Fruit fly (Drosophila melanogaster) whole organism, embryonic: ENCODE data around the gene CG15446.

ENCODE experiments used
- Abd-B ChIP-seq: fragments of 200-800 bp; sonication (Bioruptor generic); optimal IDR thresholded peaks from 2 replicates; lab custom pipeline; 2018; ENCODE audit warnings: missing biosample characterization, mild to moderate bottlenecking, missing genetic modification characterization, moderate library complexity
- Bdp1 ChIP-seq: fragments of 200-800 bp; sonication (Bioruptor generic); optimal IDR thresholded peaks from 3 replicates; lab custom pipeline; 2016; ENCODE audit warnings: missing biosample characterization, missing genetic modification characterization
- Bteb2 ChIP-seq: fragments of 200-800 bp; sonication (Bioruptor generic); optimal IDR thresholded peaks from 2 replicates; lab custom pipeline; 2016; ENCODE audit warnings: missing biosample characterization, missing genetic modification characterization
- CG1024 ChIP-seq: fragments of 200-800 bp; sonication (Bioruptor generic); IDR thresholded peaks from 2 replicates; pipeline ENCODE4 v1.3.6; 2022; ENCODE audit warnings: missing biosample characterization, missing genetic modification characterization
- CG10431 ChIP-seq: fragments of 200-800 bp; sonication (Bioruptor generic); optimal IDR thresholded peaks from 3 replicates; lab custom pipeline; 2018; ENCODE audit warnings: missing biosample characterization, mild to moderate bottlenecking, missing genetic modification characterization
- CG11456 ChIP-seq: fragments of 200-800 bp; sonication (Bioruptor generic); IDR thresholded peaks from 3 replicates; pipeline ENCODE4 v1.3.6; 2022; ENCODE audit warnings: missing biosample characterization, missing genetic modification characterization
- CG11504 ChIP-seq: fragments of 200-800 bp; sonication (Bioruptor generic); optimal IDR thresholded peaks from 3 replicates; lab custom pipeline; 2019; ENCODE audit warnings: missing biosample characterization, mild to moderate bottlenecking, missing genetic modification characterization, moderate library complexity
- CG12155 ChIP-seq: fragments of 200-800 bp; sonication (Bioruptor generic); optimal IDR thresholded peaks from 3 replicates; lab custom pipeline; 2016; ENCODE audit warnings: missing biosample characterization, missing genetic modification characterization
- CG12299 ChIP-seq: fragments of 200-800 bp; sonication (Bioruptor generic); optimal IDR thresholded peaks from 2 replicates; lab custom pipeline; 2018; ENCODE audit warnings: missing biosample characterization, mild to moderate bottlenecking, missing genetic modification characterization
- CG12769 ChIP-seq: fragments of 200-800 bp; sonication (Bioruptor generic); optimal IDR thresholded peaks from 2 replicates; lab custom pipeline; 2019; ENCODE audit warnings: missing biosample characterization, mild to moderate bottlenecking, missing genetic modification characterization, moderate library complexity
- CG13775 ChIP-seq: fragments of 200-800 bp; sonication (Bioruptor generic); optimal IDR thresholded peaks from 3 replicates; lab custom pipeline; 2017; ENCODE audit warnings: missing biosample characterization, mild to moderate bottlenecking, missing genetic modification characterization
- CG14860 ChIP-seq: fragments of 200-800 bp; sonication (Bioruptor generic); IDR thresholded peaks from 3 replicates; pipeline ENCODE4 v1.3.6; 2022; ENCODE audit warnings: missing biosample characterization, missing genetic modification characterization; ENCODE audit not compliant: partially characterized antibody
- CG15514 ChIP-seq: fragments of 200-800 bp; sonication (Bioruptor generic); optimal IDR thresholded peaks from 3 replicates; lab custom pipeline; 2017; ENCODE audit warnings: missing biosample characterization, missing genetic modification characterization, mild to moderate bottlenecking, moderate library complexity, missing genetic modification reagents
- CG16813 ChIP-seq: fragments of 200-800 bp; sonication (Bioruptor generic); IDR thresholded peaks from 3 replicates; pipeline ENCODE4 v1.3.6; 2022; ENCODE audit warnings: missing biosample characterization, missing genetic modification characterization; ENCODE audit not compliant: partially characterized antibody
- CG2116 ChIP-seq: fragments of 200-800 bp; sonication (Bioruptor generic); optimal IDR thresholded peaks from 3 replicates; lab custom pipeline; 2018; ENCODE audit warnings: missing biosample characterization, mild to moderate bottlenecking, missing genetic modification characterization
- CG30020 ChIP-seq: fragments of 200-800 bp; optimal IDR thresholded peaks from 2 replicates; lab custom pipeline; 2019; ENCODE audit warnings: missing biosample characterization, mild to moderate bottlenecking, missing genetic modification characterization, moderate library complexity
- CG33213 ChIP-seq: fragments of 200-800 bp; sonication (Bioruptor generic); optimal IDR thresholded peaks from 3 replicates; lab custom pipeline; 2016; ENCODE audit warnings: missing biosample characterization, missing genetic modification characterization
- CG42726 ChIP-seq: fragments of 200-800 bp; sonication (Bioruptor generic); IDR thresholded peaks from 2 replicates; pipeline ENCODE4 v1.3.6; 2022; ENCODE audit warnings: missing biosample characterization, missing genetic modification characterization; ENCODE audit not compliant: partially characterized antibody
- CG6791 ChIP-seq: fragments of 200-800 bp; sonication (Bioruptor generic); IDR thresholded peaks from 3 replicates; pipeline ENCODE4 v1.3.6; 2022; ENCODE audit warnings: missing biosample characterization, missing genetic modification characterization; ENCODE audit not compliant: partially characterized antibody
- CG8388 ChIP-seq: fragments of 200-800 bp; sonication (Bioruptor generic); optimal IDR thresholded peaks from 2 replicates; lab custom pipeline; 2019; ENCODE audit warnings: missing biosample characterization, mild to moderate bottlenecking, missing genetic modification characterization, moderate library complexity
- CG9215 ChIP-seq: fragments of 200-800 bp; sonication (Bioruptor generic); IDR thresholded peaks from 2 replicates; pipeline ENCODE4 v1.3.6; 2022; ENCODE audit warnings: missing biosample characterization, missing genetic modification characterization
- CG9437 ChIP-seq: fragments of 200-800 bp; sonication (Bioruptor generic); optimal IDR thresholded peaks from 2 replicates; lab custom pipeline; 2018; ENCODE audit warnings: missing biosample characterization, mild to moderate bottlenecking, missing genetic modification characterization
- CG9876 ChIP-seq: fragments of 200-800 bp; sonication (Bioruptor generic); optimal IDR thresholded peaks from 2 replicates; lab custom pipeline; 2016; ENCODE audit warnings: missing biosample characterization, missing genetic modification characterization
- CoRest ChIP-seq: fragments of 200-800 bp; sonication (Bioruptor generic); optimal IDR thresholded peaks from 3 replicates; lab custom pipeline; 2018; ENCODE audit warnings: missing biosample characterization, mild to moderate bottlenecking, missing genetic modification characterization, moderate library complexity
- HLH3B ChIP-seq: fragments of 200-800 bp; sonication (Bioruptor generic); IDR thresholded peaks from 2 replicates; pipeline ENCODE4 v1.3.6; 2022; ENCODE audit warnings: missing biosample characterization, missing genetic modification characterization
- HLH4C ChIP-seq: fragments of 200-800 bp; sonication (Bioruptor generic); IDR thresholded peaks from 3 replicates; pipeline ENCODE4 v1.3.6; 2022; ENCODE audit warnings: missing biosample characterization, missing genetic modification characterization; ENCODE audit not compliant: partially characterized antibody
- Hr51 ChIP-seq, 2 experiments: fragments of 200-800 bp; sonication (Bioruptor generic); optimal IDR thresholded peaks; 2 replicates in 1 of 2; 3 replicates in 1 of 2; lab custom pipeline; 2016 to 2018; ENCODE audit warnings: missing biosample characterization in 2 of 2, missing genetic modification characterization in 2 of 2, mild to moderate bottlenecking in 1 of 2, moderate library complexity in 1 of 2
- NFAT ChIP-seq: fragments of 200-800 bp; sonication (Bioruptor generic); IDR thresholded peaks from 2 replicates; pipeline ENCODE4 v1.3.6; 2022; ENCODE audit warnings: missing biosample characterization, missing genetic modification characterization
- Opbp ChIP-seq: fragments of 200-800 bp; sonication (Bioruptor generic); IDR thresholded peaks from 3 replicates; pipeline ENCODE4 v1.3.6; 2022; ENCODE audit warnings: missing biosample characterization, missing genetic modification characterization; ENCODE audit not compliant: partially characterized antibody
- Ptx1 ChIP-seq: fragments of 200-800 bp; sonication (Bioruptor generic); IDR thresholded peaks from 2 replicates; pipeline ENCODE4 v1.3.6; 2022; ENCODE audit warnings: missing biosample characterization, missing genetic modification characterization
- YL-1 ChIP-seq: fragments of 200-800 bp; sonication (Bioruptor generic); optimal IDR thresholded peaks from 3 replicates; lab custom pipeline; 2017; ENCODE audit warnings: missing biosample characterization, mild to moderate bottlenecking, missing genetic modification characterization
- ato ChIP-seq: fragments of 200-800 bp; sonication (Bioruptor generic); IDR thresholded peaks from 2 replicates; pipeline ENCODE4 v1.3.6; 2022; ENCODE audit warnings: missing biosample characterization, missing genetic modification characterization; ENCODE audit not compliant: partially characterized antibody
- chif ChIP-seq, 2 experiments: fragments of 200-800 bp; sonication (Bioruptor generic); optimal IDR thresholded peaks; 3 replicates each; lab custom pipeline; 2016; ENCODE audit warnings: missing biosample characterization in 2 of 2, missing genetic modification characterization in 2 of 2
- chinmo ChIP-seq: fragments of 200-800 bp; sonication (Bioruptor generic); IDR thresholded peaks from 4 replicates; pipeline ENCODE4 v1.3.6; 2022; ENCODE audit warnings: missing biosample characterization, missing genetic modification characterization; ENCODE audit not compliant: partially characterized antibody
- dpn ChIP-seq, 2 experiments: fragments of 200-800 bp; sonication (Bioruptor generic); optimal IDR thresholded peaks; 3 replicates each; lab custom pipeline; 2016; ENCODE audit warnings: missing biosample characterization in 2 of 2, missing genetic modification characterization in 2 of 2
- eyg ChIP-seq: fragments of 200-800 bp; sonication (Bioruptor generic); optimal IDR thresholded peaks from 3 replicates; lab custom pipeline; 2016; ENCODE audit warnings: missing biosample characterization, missing genetic modification characterization
- gce ChIP-seq: fragments of 200-800 bp; sonication (Bioruptor generic); IDR thresholded peaks from 3 replicates; pipeline ENCODE4 v1.3.6; 2022; ENCODE audit warnings: missing biosample characterization, missing genetic modification characterization
- gfzf ChIP-seq: fragments of 200-800 bp; sonication (Bioruptor generic); optimal IDR thresholded peaks from 2 replicates; lab custom pipeline; 2016; ENCODE audit warnings: missing biosample characterization, mild to moderate bottlenecking, missing genetic modification characterization, moderate library complexity
- hb ChIP-seq: fragments of 200-800 bp; sonication (Bioruptor generic); IDR thresholded peaks from 3 replicates; pipeline ENCODE4 v1.3.6; 2022; ENCODE audit warnings: missing biosample characterization, missing genetic modification characterization; ENCODE audit not compliant: partially characterized antibody
- mam ChIP-seq: fragments of 200-800 bp; sonication (Bioruptor generic); optimal IDR thresholded peaks from 3 replicates; lab custom pipeline; 2016; ENCODE audit warnings: missing biosample characterization, missing genetic modification characterization
- mld ChIP-seq: fragments of 200-800 bp; sonication (Bioruptor generic); IDR thresholded peaks from 3 replicates; pipeline ENCODE4 v1.3.6; 2022; ENCODE audit warnings: missing biosample characterization, missing genetic modification characterization; ENCODE audit not compliant: partially characterized antibody
- phol ChIP-seq: fragments of 200-800 bp; sonication (Bioruptor generic); optimal IDR thresholded peaks from 3 replicates; lab custom pipeline; 2018; ENCODE audit warnings: missing biosample characterization, mild to moderate bottlenecking, missing genetic modification characterization, moderate library complexity
- row ChIP-seq: fragments of 200-800 bp; sonication (Bioruptor generic); IDR thresholded peaks from 3 replicates; pipeline ENCODE4 v1.3.6; 2022; ENCODE audit warnings: missing biosample characterization, missing genetic modification characterization
- run ChIP-seq: fragments of 200-800 bp; sonication (Bioruptor generic); optimal IDR thresholded peaks from 3 replicates; lab custom pipeline; 2018; ENCODE audit warnings: missing biosample characterization, mild to moderate bottlenecking, missing genetic modification characterization
- sima ChIP-seq: fragments of 200-800 bp; sonication (Bioruptor generic); optimal IDR thresholded peaks from 2 replicates; lab custom pipeline; 2016; ENCODE audit warnings: missing biosample characterization, missing genetic modification characterization
- sna ChIP-seq: fragments of 200-800 bp; sonication (Bioruptor generic); IDR thresholded peaks from 2 replicates; pipeline ENCODE4 v1.3.6; 2022; ENCODE audit warnings: missing biosample characterization, missing genetic modification characterization; ENCODE audit not compliant: partially characterized antibody
- trem ChIP-seq: fragments of 200-800 bp; optimal IDR thresholded peaks from 3 replicates; lab custom pipeline; 2019; ENCODE audit warnings: missing biosample characterization, mild to moderate bottlenecking, missing genetic modification characterization, moderate library complexity

CG15446 gene

dm6 chrX:21116864-21117464 is 15.0 kb upstream of the CG15446 start, which contains the start of the genes unc and CG15445 (continued):
- TF ChIP-seq Hr51 (GFP tag; optimal IDR thresholded peaks at IDR 0.05; lab: Kevin White, UChicago) (peak in 1 of 2 experiments; percentile 16), CG42726 (peak; percentile 96), CG16813 (GFP tag; lab: Robert Waterston, UW) (peak; percentile 93), CG6791 (GFP tag; lab: Robert Waterston, UW) (peak; percentile 92), ato (peak; percentile 58; the same call in 1 of the 2 replicates), row (GFP tag; lab: Robert Waterston, UW) (peak; percentile 50), CG15514 (GFP tag; lab: Kevin White, UChicago) (peak; percentile 49), YL-1 (GFP tag; lab: Kevin White, UChicago) (peak; percentile 53), CoRest (tag; lab: Kevin White, UChicago) (peak; percentile 65), CG33213 (GFP tag; lab: Kevin White, UChicago) (peak; percentile 43), phol (peak; percentile 42), CG12155 (GFP tag; lab: Kevin White, UChicago) (peak; percentile 31), chinmo (GFP tag; lab: Robert Waterston, UW) (peak; percentile 74; the same call in 1 of the 4 replicates), gce (GFP tag; lab: Robert Waterston, UW) (no peak), sima (GFP tag; lab: Kevin White, UChicago) (no peak), hb (GFP tag; lab: Robert Waterston, UW) (peak; percentile 91), trem (tag; lab: Kevin White, UChicago) (peak; percentile 46), HLH4C (GFP tag; lab: Robert Waterston, UW) (peak; percentile 78), CG11456 (GFP tag; lab: Robert Waterston, UW) (0 out of 3 replicates have a peak, but pooled peaks have one; percentile 17), sna (GFP tag; lab: Robert Waterston, UW) (peak; percentile 68; the same call in 1 of the 2 replicates), HLH3B (GFP tag; lab: Robert Waterston, UW) (no peak), CG12769 (tag; lab: Kevin White, UChicago) (no peak), chif (GFP tag; optimal IDR thresholded peaks at IDR 0.05; lab: Kevin White, UChicago) (peak in 1 of 2 experiments; percentile 23), Bteb2 (GFP tag; lab: Kevin White, UChicago) (no peak), CG12299 (tag; lab: Kevin White, UChicago) (no peak), run (tag; lab: Kevin White, UChicago) (no peak), Ptx1 (GFP tag; lab: Robert Waterston, UW) (0 out of 2 replicates have a peak, but pooled peaks have one; percentile 8), Abd-B (GFP tag; lab: Kevin White, UChicago) (peak; percentile 77), Opbp (peak; percentile 86), mam (GFP tag; lab: Kevin White, UChicago) (peak; percentile 33), CG8388 (GFP tag; lab: Kevin White, UChicago) (no peak), CG10431 (GFP tag; lab: Kevin White, UChicago) (no peak), CG11504 (tag; lab: Kevin White, UChicago) (peak; percentile 76), eyg (GFP tag; lab: Kevin White, UChicago) (no peak), CG14860 (GFP tag; lab: Robert Waterston, UW) (peak; percentile 82), mld (peak; percentile 72; the same call in 2 of the 3 replicates), gfzf (GFP tag; lab: Kevin White, UChicago) (peak; percentile 34), CG13775 (peak; percentile 5), CG9876 (peak; percentile 7), CG30020 (tag; lab: Kevin White, UChicago) (no peak), NFAT (GFP tag; lab: Robert Waterston, UW) (peak; percentile 55; the same call in 1 of the 2 replicates), CG1024 (GFP tag; lab: Robert Waterston, UW) (no peak), dpn (GFP tag; optimal IDR thresholded peaks at IDR 0.05; lab: Kevin White, UChicago) (peak in 1 of 2 experiments; percentile 9), Bdp1 (GFP tag; lab: Kevin White, UChicago) (no peak), CG9437 (peak; percentile 19), CG2116 (GFP tag; lab: Kevin White, UChicago) (peak; percentile 49), CG9215 (peak; percentile 43)
